Fruit fly (Drosophila melanogaster) whole organism, embryonic: ENCODE measurements around the gene CG6961.

Experiments used
- Antp ChIP-seq: fragments of 200-800 bp; sonication (Bioruptor generic); optimal IDR thresholded peaks from 3 replicates; lab custom pipeline; 2016; ENCODE audit warnings: missing biosample characterization, missing genetic modification characterization
- Bgb ChIP-seq: fragments of 200-800 bp; sonication (Bioruptor generic); IDR thresholded peaks from 2 replicates; pipeline ENCODE4 v1.3.6; 2022; ENCODE audit warnings: missing biosample characterization, missing genetic modification characterization; ENCODE audit not compliant: partially characterized antibody
- CG11085 ChIP-seq: fragments of 200-800 bp; sonication (Bioruptor generic); IDR thresholded peaks from 2 replicates; pipeline ENCODE4 v1.3.6; 2022; ENCODE audit warnings: missing biosample characterization, missing genetic modification characterization
- CG11456 ChIP-seq: fragments of 200-800 bp; sonication (Bioruptor generic); IDR thresholded peaks from 3 replicates; pipeline ENCODE4 v1.3.6; 2022; ENCODE audit warnings: missing biosample characterization, missing genetic modification characterization
- CG12659 ChIP-seq: fragments of 200-800 bp; sonication (Bioruptor generic); optimal IDR thresholded peaks from 3 replicates; lab custom pipeline; 2017; ENCODE audit warnings: mild to moderate bottlenecking, missing biosample characterization, missing genetic modification reagents, missing genetic modification characterization
- CG14441 ChIP-seq: fragments of 200-800 bp; sonication (Bioruptor generic); IDR thresholded peaks from 2 replicates; pipeline ENCODE4 v1.3.6; 2022; ENCODE audit warnings: missing biosample characterization, missing genetic modification characterization
- CG17328 ChIP-seq: fragments of 200-800 bp; sonication (Bioruptor generic); IDR thresholded peaks from 2 replicates; pipeline ENCODE4 v1.3.6; 2022; ENCODE audit warnings: missing biosample characterization, missing genetic modification characterization
- CG17359 ChIP-seq: fragments of 200-800 bp; sonication (Bioruptor generic); optimal IDR thresholded peaks from 3 replicates; lab custom pipeline; 2018; ENCODE audit warnings: missing biosample characterization, mild to moderate bottlenecking, missing genetic modification characterization, moderate library complexity
- CG1792 ChIP-seq: fragments of 200-800 bp; sonication (Bioruptor generic); optimal IDR thresholded peaks from 2 replicates; lab custom pipeline; 2016; ENCODE audit warnings: missing biosample characterization, missing genetic modification characterization
- CG18262 ChIP-seq: fragments of 200-800 bp; optimal IDR thresholded peaks from 3 replicates; lab custom pipeline; 2019; ENCODE audit warnings: missing biosample characterization, mild to moderate bottlenecking, missing genetic modification characterization, moderate library complexity
- CG18599 ChIP-seq: fragments of 200-800 bp; sonication (Bioruptor generic); optimal IDR thresholded peaks from 3 replicates; lab custom pipeline; 2017; ENCODE audit warnings: missing biosample characterization, missing genetic modification characterization, mild to moderate bottlenecking, moderate library complexity, missing genetic modification reagents
- CG31388 ChIP-seq: fragments of 200-800 bp; sonication (Bioruptor generic); optimal IDR thresholded peaks from 2 replicates; lab custom pipeline; 2016; ENCODE audit warnings: missing biosample characterization, missing genetic modification characterization
- CG3163 ChIP-seq: fragments of 200-800 bp; sonication (Bioruptor generic); optimal IDR thresholded peaks from 3 replicates; lab custom pipeline; 2016; ENCODE audit warnings: missing biosample characterization, missing genetic modification characterization
- CG34224 ChIP-seq: fragments of 200-800 bp; sonication (Bioruptor generic); IDR thresholded peaks from 3 replicates; pipeline ENCODE4 v1.3.6; 2022; ENCODE audit warnings: missing biosample characterization, missing genetic modification characterization; ENCODE audit not compliant: partially characterized antibody
- CG4360 ChIP-seq: fragments of 200-800 bp; sonication (Bioruptor generic); IDR thresholded peaks from 2 replicates; pipeline ENCODE4 v1.3.6; 2022; ENCODE audit warnings: missing biosample characterization, missing genetic modification characterization
- CG4404 ChIP-seq: fragments of 200-800 bp; sonication (Bioruptor generic); IDR thresholded peaks from 2 replicates; pipeline ENCODE4 v1.3.6; 2022; ENCODE audit warnings: missing biosample characterization, missing genetic modification characterization
- CG8478 ChIP-seq: fragments of >200 bp; optimal IDR thresholded peaks from 2 replicates; lab custom pipeline; 2018
- CG9932 ChIP-seq: fragments of 200-800 bp; sonication (Bioruptor generic); IDR thresholded peaks from 2 replicates; pipeline ENCODE4 v1.3.6; 2022; ENCODE audit warnings: missing biosample characterization, missing genetic modification characterization
- Doc2 ChIP-seq: fragments of 200-800 bp; sonication (Bioruptor generic); IDR thresholded peaks from 2 replicates; pipeline ENCODE4 v1.3.6; 2022; ENCODE audit warnings: missing biosample characterization, missing genetic modification characterization
- Dp ChIP-seq: fragments of 200-800 bp; sonication (Bioruptor generic); optimal IDR thresholded peaks from 2 replicates; lab custom pipeline; 2018; ENCODE audit warnings: missing biosample characterization, mild to moderate bottlenecking, missing genetic modification characterization, moderate library complexity
- Hey ChIP-seq: fragments of 200-800 bp; sonication (Bioruptor generic); optimal IDR thresholded peaks from 3 replicates; lab custom pipeline; 2018; ENCODE audit warnings: missing biosample characterization, mild to moderate bottlenecking, missing genetic modification characterization
- Kr ChIP-seq: fragments of 200-800 bp; sonication (Bioruptor generic); optimal IDR thresholded peaks from 2 replicates; lab custom pipeline; 2017; ENCODE audit warnings: missing biosample characterization, mild to moderate bottlenecking, missing genetic modification characterization
- MBD-R2 ChIP-seq: fragments of 200-800 bp; sonication (Bioruptor generic); IDR thresholded peaks from 2 replicates; pipeline ENCODE4 v1.3.6; 2022; ENCODE audit warnings: missing biosample characterization, missing genetic modification characterization
- MESR4 ChIP-seq: fragments of 200-800 bp; sonication (Bioruptor generic); optimal IDR thresholded peaks from 2 replicates; lab custom pipeline; 2018; ENCODE audit warnings: missing biosample characterization, mild to moderate bottlenecking, missing genetic modification characterization, moderate library complexity
- NK7.1 ChIP-seq: fragments of 200-800 bp; sonication (Bioruptor generic); optimal IDR thresholded peaks from 3 replicates; lab custom pipeline; 2016; ENCODE audit warnings: missing biosample characterization, missing genetic modification characterization
- Nf-YC ChIP-seq: fragments of 200-800 bp; optimal IDR thresholded peaks from 3 replicates; lab custom pipeline; 2019; ENCODE audit warnings: missing biosample characterization, mild to moderate bottlenecking, missing genetic modification characterization, moderate library complexity
- Oli ChIP-seq: fragments of 200-800 bp; sonication (Bioruptor generic); optimal IDR thresholded peaks from 2 replicates; lab custom pipeline; 2018; ENCODE audit warnings: missing biosample characterization, mild to moderate bottlenecking, missing genetic modification characterization, moderate library complexity
- Optix ChIP-seq: fragments of 200-800 bp; sonication (Bioruptor generic); IDR thresholded peaks from 3 replicates; pipeline ENCODE4 v1.3.6; 2022; ENCODE audit warnings: missing biosample characterization, missing genetic modification characterization
- Ptx1 ChIP-seq: fragments of 200-800 bp; sonication (Bioruptor generic); IDR thresholded peaks from 2 replicates; pipeline ENCODE4 v1.3.6; 2022; ENCODE audit warnings: missing biosample characterization, missing genetic modification characterization
- Rfx ChIP-seq: fragments of 200-800 bp; sonication (Bioruptor generic); IDR thresholded peaks from 2 replicates; pipeline ENCODE4 v1.3.6; 2022; ENCODE audit warnings: missing biosample characterization, missing genetic modification characterization
- Taf1 ChIP-seq: fragments of 200-800 bp; sonication (Bioruptor generic); IDR thresholded peaks from 2 replicates; pipeline ENCODE4 v1.3.6; 2022; ENCODE audit warnings: missing biosample characterization, missing genetic modification characterization
- cas ChIP-seq: fragments of 200-800 bp; sonication (Bioruptor generic); IDR thresholded peaks from 2 replicates; pipeline ENCODE4 v1.3.6; 2022; ENCODE audit warnings: missing biosample characterization, missing genetic modification characterization
- cwo ChIP-seq: fragments of 200-800 bp; sonication (Bioruptor generic); optimal IDR thresholded peaks from 3 replicates; lab custom pipeline; 2017; ENCODE audit warnings: missing biosample characterization, missing genetic modification characterization, mild to moderate bottlenecking, moderate library complexity, missing genetic modification reagents
- disco-r ChIP-seq: fragments of 200-800 bp; sonication (Bioruptor generic); optimal IDR thresholded peaks from 2 replicates; lab custom pipeline; 2016; ENCODE audit warnings: missing biosample characterization, missing genetic modification characterization
- dysf ChIP-seq: fragments of 200-800 bp; sonication (Bioruptor generic); IDR thresholded peaks from 3 replicates; pipeline ENCODE4 v1.3.6; 2022; ENCODE audit warnings: missing biosample characterization, missing genetic modification characterization
- esg ChIP-seq: fragments of 200-800 bp; sonication (Bioruptor generic); conservative IDR thresholded peaks from 2 replicates; pipeline ENCODE4 v1.3.6; 2022; ENCODE audit warnings: missing biosample characterization, missing genetic modification characterization
- ewg ChIP-seq: fragments of 200-800 bp; sonication (Bioruptor generic); optimal IDR thresholded peaks from 3 replicates; lab custom pipeline; 2017; ENCODE audit warnings: mild to moderate bottlenecking, missing biosample characterization, missing genetic modification reagents, missing genetic modification characterization
- exex ChIP-seq: fragments of 200-800 bp; sonication (Bioruptor generic); optimal IDR thresholded peaks from 4 replicates; lab custom pipeline; 2018; ENCODE audit warnings: missing biosample characterization, mild to moderate bottlenecking, missing genetic modification characterization, moderate library complexity
- fd3F ChIP-seq: fragments of 200-800 bp; sonication (Bioruptor generic); optimal IDR thresholded peaks from 2 replicates; lab custom pipeline; 2018; ENCODE audit warnings: missing biosample characterization, mild to moderate bottlenecking, missing genetic modification characterization, moderate library complexity
- gce ChIP-seq: fragments of 200-800 bp; sonication (Bioruptor generic); IDR thresholded peaks from 3 replicates; pipeline ENCODE4 v1.3.6; 2022; ENCODE audit warnings: missing biosample characterization, missing genetic modification characterization
- grau ChIP-seq: fragments of 200-800 bp; optimal IDR thresholded peaks from 3 replicates; lab custom pipeline; 2019; ENCODE audit warnings: missing biosample characterization, mild to moderate bottlenecking, missing genetic modification characterization, moderate library complexity
- maf-S ChIP-seq: fragments of 200-800 bp; sonication (Bioruptor generic); optimal IDR thresholded peaks from 2 replicates; lab custom pipeline; 2016; ENCODE audit warnings: missing biosample characterization, missing genetic modification characterization
- nmo ChIP-seq: fragments of 200-800 bp; sonication (Bioruptor generic); optimal IDR thresholded peaks from 2 replicates; lab custom pipeline; 2018; ENCODE audit warnings: missing biosample characterization, mild to moderate bottlenecking, missing genetic modification characterization, moderate library complexity
- p53 ChIP-seq: fragments of 200-800 bp; sonication (Bioruptor generic); optimal IDR thresholded peaks from 2 replicates; lab custom pipeline; 2016; ENCODE audit warnings: missing biosample characterization, missing genetic modification characterization
- prd ChIP-seq, 3 experiments: fragments of >200 bp in 2 of 3; fragments of 200-800 bp in 1 of 3; sonication (Bioruptor generic) in 1 of 3; optimal IDR thresholded peaks in 2 of 3; IDR thresholded peaks in 1 of 3; 2 replicates in 2 of 3; 3 replicates in 1 of 3; pipeline versions ENCODE4 v1.3.6 to Lab custom; 2017 to 2022; ENCODE audit warnings: missing biosample characterization in 1 of 3, missing genetic modification characterization in 1 of 3
- rib ChIP-seq: fragments of 200-800 bp; sonication (Bioruptor generic); IDR thresholded peaks from 2 replicates; pipeline ENCODE4 v1.3.6; 2022; ENCODE audit warnings: missing biosample characterization, missing genetic modification characterization
- run ChIP-seq: fragments of 200-800 bp; sonication (Bioruptor generic); optimal IDR thresholded peaks from 3 replicates; lab custom pipeline; 2018; ENCODE audit warnings: missing biosample characterization, mild to moderate bottlenecking, missing genetic modification characterization
- slou ChIP-seq: fragments of 200-800 bp; sonication (Bioruptor generic); optimal IDR thresholded peaks from 3 replicates; lab custom pipeline; 2016; ENCODE audit warnings: missing biosample characterization, missing genetic modification characterization
- stc ChIP-seq: fragments of 200-800 bp; sonication (Bioruptor generic); IDR thresholded peaks from 2 replicates; pipeline ENCODE4 v1.3.6; 2022; ENCODE audit warnings: missing biosample characterization, missing genetic modification characterization
- tx ChIP-seq: fragments of 200-800 bp; sonication (Bioruptor generic); optimal IDR thresholded peaks from 2 replicates; lab custom pipeline; 2016; ENCODE audit warnings: missing biosample characterization, missing genetic modification characterization
- unc-4 ChIP-seq: fragments of 200-800 bp; sonication (Bioruptor generic); IDR thresholded peaks from 2 replicates; pipeline ENCODE4 v1.3.6; 2022; ENCODE audit warnings: missing biosample characterization, missing genetic modification characterization; ENCODE audit not compliant: partially characterized antibody
- vfl ChIP-seq: fragments of 200-800 bp; sonication (Bioruptor generic); optimal IDR thresholded peaks from 2 replicates; lab custom pipeline; 2016; ENCODE audit warnings: missing biosample characterization, missing genetic modification characterization

Gene CG6961

DNA sequence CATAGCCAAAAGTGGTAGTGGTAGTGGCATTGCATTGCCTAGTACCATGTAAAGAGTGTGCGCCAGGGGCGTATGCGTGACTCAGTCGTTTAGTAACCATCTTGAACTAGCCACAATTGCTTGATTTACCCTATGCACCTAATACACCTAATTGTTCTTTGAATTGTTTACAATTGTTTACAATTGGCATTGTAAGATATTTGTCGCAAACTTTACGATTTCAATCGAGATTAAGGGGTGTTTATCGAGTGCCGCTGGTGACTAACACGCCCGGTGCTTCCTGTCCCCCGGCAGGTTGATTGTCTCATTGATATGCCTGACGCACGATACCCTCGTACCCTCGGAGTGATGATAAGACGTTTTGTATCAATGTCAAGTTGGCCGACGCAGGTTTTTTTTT, 49.0 kb upstream of the CG6961 start (continued):
- TF ChIP-seq CG11456 (GFP tag; lab: Robert Waterston, UW) (no peak), rib (GFP tag; lab: Robert Waterston, UW) (no peak), Antp (GFP tag; lab: Kevin White, UChicago) (peak; percentile 37), prd (optimal IDR thresholded peaks at IDR 0.05; lab: Kevin White, UChicago) (no peak), prd (GFP tag; IDR thresholded peaks at IDR 0.05; lab: Robert Waterston, UW) (peak; percentile 56; the same call in 1 of the 3 replicates), slou (GFP tag; lab: Kevin White, UChicago) (no peak), run (tag; lab: Kevin White, UChicago) (peak; percentile 1), Ptx1 (peak; percentile 77), Doc2 (GFP tag; lab: Robert Waterston, UW) (no peak), Rfx (GFP tag; lab: Robert Waterston, UW) (peak; percentile 66), Nf-YC (tag; lab: Kevin White, UChicago) (peak; percentile 27), CG14441 (GFP tag; lab: Robert Waterston, UW) (peak; percentile 67), gce (no peak), ewg (GFP tag; lab: Kevin White, UChicago) (peak; percentile 14), CG4404 (GFP tag; lab: Robert Waterston, UW) (peak; percentile 63), maf-S (no peak), disco-r (GFP tag; lab: Kevin White, UChicago) (no peak), Kr (GFP tag; lab: Kevin White, UChicago) (no peak), unc-4 (GFP tag; lab: Robert Waterston, UW) (no peak), cas (no peak), CG17359 (tag; lab: Kevin White, UChicago) (no peak), CG4360 (GFP tag; lab: Robert Waterston, UW) (no peak), Hey (tag; lab: Kevin White, UChicago) (no peak), grau (tag; lab: Kevin White, UChicago) (peak; percentile 57), CG18262 (tag; lab: Kevin White, UChicago) (peak; percentile 49), CG34224 (GFP tag; lab: Robert Waterston, UW) (no peak), NK7.1 (GFP tag; lab: Kevin White, UChicago) (no peak), CG18599 (GFP tag; lab: Kevin White, UChicago) (no peak), CG17328 (GFP tag; lab: Robert Waterston, UW) (0 out of 2 replicates have a peak, but pooled peaks have one; percentile 23), Optix (GFP tag; lab: Robert Waterston, UW) (0 out of 3 replicates have a peak, but pooled peaks have one; percentile 21), CG11085 (no peak), Dp (GFP tag; lab: Kevin White, UChicago) (no peak), CG1792 (GFP tag; lab: Kevin White, UChicago) (no peak), stc (peak; percentile 69), exex (tag; lab: Kevin White, UChicago) (no peak), Bgb (no peak), CG31388 (GFP tag; lab: Kevin White, UChicago) (no peak), CG9932 (GFP tag; lab: Robert Waterston, UW) (no peak), Oli (peak; percentile 44), nmo (GFP tag; lab: Kevin White, UChicago) (peak; percentile 58), dysf (GFP tag; lab: Robert Waterston, UW) (peak; percentile 77), MBD-R2 (GFP tag; lab: Robert Waterston, UW) (no peak), vfl (no peak), Taf1 (no peak), MESR4 (GFP tag; lab: Kevin White, UChicago) (no peak), esg (GFP tag; lab: Robert Waterston, UW) (peak; percentile 59), p53 (GFP tag; lab: Kevin White, UChicago) (no peak), fd3F (GFP tag; lab: Kevin White, UChicago) (no peak), CG8478 (lab: Kevin White, UChicago) (no peak), cwo (GFP tag; lab: Kevin White, UChicago) (no peak), CG3163 (GFP tag; lab: Kevin White, UChicago) (no peak), tx (no peak), CG12659 (peak; percentile 41)
